Worm (Caenorhabditis elegans) whole organism, mixed stage, embryonic: ENCODE measurements around the gene catp-6.

Source experiments
- blmp-1 ChIP-seq: fragments of 150-350 bp; optimal IDR thresholded peaks from 2 replicates; lab custom pipeline; 2014; ENCODE audit warnings: missing biosample characterization, missing genetic modification characterization
- ces-1 ChIP-seq: fragments of 150-350 bp; optimal IDR thresholded peaks from 2 replicates; lab custom pipeline; 2014; ENCODE audit warnings: missing biosample characterization, missing genetic modification reagents, missing genetic modification characterization
- elt-1 ChIP-seq: sonication (generic microtip); optimal IDR thresholded peaks from 2 replicates; lab custom pipeline; 2017; ENCODE audit warnings: missing genetic modification characterization, mild to moderate bottlenecking, missing compliant biosample characterization, antibody characterized with exemption, moderate library complexity, borderline replicate concordance; ENCODE audit not compliant: insufficient read depth
- hlh-1 ChIP-seq: fragments of 150-350 bp; optimal IDR thresholded peaks from 2 replicates; lab custom pipeline; 2014; ENCODE audit warnings: missing biosample characterization, missing genetic modification reagents, missing genetic modification characterization
- mep-1 ChIP-seq: fragments of 150-350 bp; optimal IDR thresholded peaks from 2 replicates; lab custom pipeline; 2017; ENCODE audit warnings: missing biosample characterization, missing genetic modification reagents, missing genetic modification characterization, inconsistent platforms

DNA sequence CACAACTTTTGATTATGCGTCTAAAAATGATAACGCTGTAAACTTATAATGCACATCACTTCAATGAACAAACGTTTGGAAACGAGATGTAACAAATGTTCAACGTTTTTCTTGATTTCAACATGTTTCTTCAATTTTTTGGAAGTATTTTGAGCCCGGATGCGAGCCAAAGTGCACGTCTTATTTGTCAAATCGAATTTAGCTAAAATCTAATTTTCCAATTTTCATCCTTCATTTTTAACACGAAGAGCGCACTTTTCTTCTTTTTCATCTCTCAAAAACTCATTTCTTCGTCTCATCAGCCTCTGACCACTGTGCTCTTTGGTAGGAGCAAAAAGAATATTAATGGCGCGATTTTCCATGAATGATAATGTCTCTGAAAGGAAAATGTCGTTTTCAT is 26.1 kb downstream of the catp-6 start:
- no peak for TF ChIP-seq mep-1 (tag; lab: Kevin White, UChicago)
- TF ChIP-seq elt-1 (tag; lab: Kevin White, UChicago), result no peak
- TF ChIP-seq blmp-1 (tag; lab: Kevin White, UChicago), result no peak
- no peak for TF ChIP-seq hlh-1 (tag; lab: Kevin White, UChicago)
- peak; percentile 94 for TF ChIP-seq ces-1 (GFP tag; lab: Kevin White, UChicago)
